Worm (Caenorhabditis elegans) whole organism, young adult: ENCODE measurements around the gene T26H5.9.
"Not testable (repeated sequence)": the region's sequence is repeated elsewhere in the genome, so short reads cannot be mapped to it uniquely, and the experiment has no call there.

ENCODE experiments used
- B0035.1 ChIP-seq: sonication (generic microtip); optimal IDR thresholded peaks from 2 replicates; lab custom pipeline; 2016; ENCODE audit warnings: missing genetic modification characterization, mild to moderate bottlenecking, missing compliant biosample characterization, missing genotype, missing genetic modification reagents
- B0261.1 ChIP-seq: sonication (generic microtip); optimal IDR thresholded peaks from 2 replicates; lab custom pipeline; 2016; ENCODE audit warnings: mild to moderate bottlenecking, missing genetic modification characterization, moderate library complexity, missing compliant biosample characterization
- B0336.3 ChIP-seq: fragments of 200-800 bp; sonication (Bioruptor generic); IDR thresholded peaks from 2 replicates; pipeline ENCODE4 v1.3.6; 2022; ENCODE audit warnings: missing genetic modification characterization, missing compliant biosample characterization
- D2030.7 ChIP-seq: fragments of 200-800 bp; sonication (Bioruptor generic); IDR thresholded peaks from 2 replicates; pipeline ENCODE4 v1.3.6; 2022; ENCODE audit warnings: missing genetic modification reagents, missing genetic modification characterization, missing compliant biosample characterization
- F55B11.4 ChIP-seq: sonication (generic microtip); optimal IDR thresholded peaks from 2 replicates; lab custom pipeline; 2016; ENCODE audit warnings: missing compliant biosample characterization, missing genetic modification characterization, borderline replicate concordance; ENCODE audit not compliant: insufficient read depth
- Y53F4B.3 ChIP-seq: fragments of 200-800 bp; sonication (Bioruptor generic); IDR thresholded peaks from 2 replicates; pipeline ENCODE4 v1.3.6; 2022; ENCODE audit warnings: missing genetic modification reagents, missing genetic modification characterization, missing compliant biosample characterization
- Y53G8AR.9 ChIP-seq: fragments of 200-800 bp; sonication (Bioruptor generic); conservative IDR thresholded peaks from 2 replicates; pipeline ENCODE4 v1.3.6; 2022; ENCODE audit warnings: missing genetic modification reagents, missing genetic modification characterization, missing compliant biosample characterization
- aptf-2 ChIP-seq: fragments of 200-800 bp; sonication (Bioruptor generic); conservative IDR thresholded peaks from 2 replicates; pipeline ENCODE4 v1.3.6; 2022; ENCODE audit warnings: missing genetic modification reagents, missing genetic modification characterization, missing compliant biosample characterization
- aptf-3 ChIP-seq: fragments of 200-800 bp; sonication (Bioruptor generic); IDR thresholded peaks from 2 replicates; pipeline ENCODE4 v1.3.6; 2022; ENCODE audit warnings: missing genetic modification characterization, missing compliant biosample characterization
- attf-3 ChIP-seq: fragments of 200-800 bp; sonication (Bioruptor generic); conservative IDR thresholded peaks from 2 replicates; pipeline ENCODE4 v1.3.6; 2022; ENCODE audit warnings: missing genetic modification reagents, missing genetic modification characterization, missing compliant biosample characterization
- bed-1 ChIP-seq: fragments of 200-800 bp; sonication (Bioruptor generic); IDR thresholded peaks from 2 replicates; pipeline ENCODE4 v1.3.6; 2022; ENCODE audit warnings: missing genetic modification reagents, missing genetic modification characterization, missing compliant biosample characterization
- bed-2 ChIP-seq: fragments of 200-800 bp; sonication (Bioruptor generic); IDR thresholded peaks from 2 replicates; pipeline ENCODE4 v1.3.6; 2022; ENCODE audit warnings: missing genetic modification reagents, missing genetic modification characterization, missing compliant biosample characterization
- cebp-2 ChIP-seq: fragments of 200-800 bp; sonication (Bioruptor generic); IDR thresholded peaks from 2 replicates; pipeline ENCODE4 v1.3.6; 2022; ENCODE audit warnings: missing genetic modification characterization, missing compliant biosample characterization
- ceh-79 ChIP-seq: sonication (generic microtip); optimal IDR thresholded peaks from 2 replicates; lab custom pipeline; 2017; ENCODE audit warnings: mild to moderate bottlenecking, missing genetic modification characterization, missing compliant biosample characterization
- ceh-91 ChIP-seq: fragments of 200-800 bp; sonication (Bioruptor generic); IDR thresholded peaks from 2 replicates; pipeline ENCODE4 v1.3.6; 2022; ENCODE audit warnings: missing genetic modification reagents, missing genetic modification characterization, missing compliant biosample characterization
- ets-4 ChIP-seq: fragments of 200-800 bp; sonication (Bioruptor generic); optimal IDR thresholded peaks from 2 replicates; lab custom pipeline; 2018; ENCODE audit warnings: mild to moderate bottlenecking, missing genetic modification characterization, missing compliant biosample characterization
- hmg-1.2 ChIP-seq: fragments of 200-800 bp; sonication (Bioruptor generic); IDR thresholded peaks from 2 replicates; pipeline ENCODE4 v1.3.6; 2022; ENCODE audit warnings: missing genetic modification reagents, missing genetic modification characterization, missing compliant biosample characterization
- hsf-1 ChIP-seq: fragments of 200-800 bp; sonication (Bioruptor generic); IDR thresholded peaks from 2 replicates; pipeline ENCODE4 v1.3.6; 2022; ENCODE audit warnings: missing genetic modification reagents, missing genetic modification characterization, missing compliant biosample characterization
- lag-1 ChIP-seq: fragments of 200-800 bp; sonication (Bioruptor generic); IDR thresholded peaks from 2 replicates; pipeline ENCODE4 v1.3.6; 2022; ENCODE audit warnings: missing genetic modification reagents, missing genetic modification characterization, missing compliant biosample characterization
- let-526 ChIP-seq: fragments of 200-800 bp; sonication (Bioruptor generic); IDR thresholded peaks from 2 replicates; pipeline ENCODE4 v1.3.6; 2022; ENCODE audit warnings: missing genetic modification reagents, missing genetic modification characterization, missing compliant biosample characterization
- lin-54 ChIP-seq: fragments of 200-800 bp; sonication (Bioruptor generic); optimal IDR thresholded peaks from 2 replicates; lab custom pipeline; 2018; ENCODE audit warnings: mild to moderate bottlenecking, missing genetic modification characterization, missing compliant biosample characterization
- mcd-1 ChIP-seq: fragments of 200-800 bp; sonication (Bioruptor generic); IDR thresholded peaks from 2 replicates; pipeline ENCODE4 v1.3.6; 2022; ENCODE audit warnings: missing genetic modification reagents, missing genetic modification characterization, missing compliant biosample characterization
- mxl-1 ChIP-seq: sonication (generic microtip); optimal IDR thresholded peaks from 2 replicates; lab custom pipeline; 2016; ENCODE audit warnings: missing genetic modification characterization, missing compliant biosample characterization
- nfya-2 ChIP-seq: fragments of 200-800 bp; sonication (Bioruptor generic); IDR thresholded peaks from 2 replicates; pipeline ENCODE4 v1.3.6; 2022; ENCODE audit warnings: missing genetic modification reagents, missing genetic modification characterization, missing compliant biosample characterization
- nhr-179 ChIP-seq: sonication (generic microtip); optimal IDR thresholded peaks from 2 replicates; lab custom pipeline; 2016; ENCODE audit warnings: mild to moderate bottlenecking, missing genetic modification characterization, missing compliant biosample characterization
- nhr-27 ChIP-seq: fragments of 200-800 bp; sonication (Bioruptor generic); optimal IDR thresholded peaks from 2 replicates; lab custom pipeline; 2018; ENCODE audit warnings: mild to moderate bottlenecking, missing genetic modification characterization, moderate library complexity, missing compliant biosample characterization
- nhr-80 ChIP-seq: sonication (generic microtip); optimal IDR thresholded peaks from 2 replicates; lab custom pipeline; 2016; ENCODE audit warnings: missing genetic modification characterization, missing compliant biosample characterization
- nhr-90 ChIP-seq: sonication (generic microtip); optimal IDR thresholded peaks from 2 replicates; lab custom pipeline; 2016; ENCODE audit warnings: missing genotype, mild to moderate bottlenecking, missing genetic modification characterization, missing compliant biosample characterization
- pbrm-1 ChIP-seq: fragments of 200-800 bp; sonication (Bioruptor generic); IDR thresholded peaks from 2 replicates; pipeline ENCODE4 v1.3.6; 2022; ENCODE audit warnings: missing genetic modification reagents, missing genetic modification characterization, missing compliant biosample characterization
- repo-1 ChIP-seq: sonication (generic microtip); optimal IDR thresholded peaks from 2 replicates; lab custom pipeline; 2017; ENCODE audit warnings: mild to moderate bottlenecking, missing genetic modification characterization, missing compliant biosample characterization
- rpc-1 ChIP-seq, 2 experiments: fragments of 150-350 bp in 1 of 2; sonication (generic microtip) in 1 of 2; optimal IDR thresholded peaks; 2 replicates each; lab custom pipeline; 2014 to 2018; ENCODE audit warnings: missing biosample characterization in 1 of 2, missing genetic modification characterization in 1 of 2, missing genetic modification reagents in 1 of 2, missing genotype in 1 of 2
- tbp1 ChIP-seq: fragments of 200-800 bp; sonication (Bioruptor generic); optimal IDR thresholded peaks from 2 replicates; lab custom pipeline; 2018; ENCODE audit warnings: mild to moderate bottlenecking, missing genetic modification characterization, missing compliant biosample characterization
- tbx-9 ChIP-seq: sonication (generic microtip); optimal IDR thresholded peaks from 2 replicates; lab custom pipeline; 2016; ENCODE audit warnings: borderline replicate concordance, missing genetic modification characterization, inconsistent platforms, missing compliant biosample characterization
- xnd-1 ChIP-seq: sonication (generic microtip); optimal IDR thresholded peaks from 2 replicates; lab custom pipeline; 2016; ENCODE audit warnings: missing genotype, missing genetic modification reagents, missing genetic modification characterization, missing compliant biosample characterization
- zfh-2 ChIP-seq: fragments of 200-800 bp; sonication (Bioruptor generic); conservative IDR thresholded peaks from 2 replicates; pipeline ENCODE4 v1.3.6; 2022; ENCODE audit warnings: missing genetic modification reagents, missing genetic modification characterization, missing compliant biosample characterization
- zim-3 ChIP-seq: sonication (generic microtip); optimal IDR thresholded peaks from 2 replicates; lab custom pipeline; 2017; ENCODE audit warnings: mild to moderate bottlenecking, missing genetic modification characterization, moderate library complexity, missing compliant biosample characterization
- ztf-25 ChIP-seq: fragments of 200-800 bp; sonication (Bioruptor generic); IDR thresholded peaks from 2 replicates; pipeline ENCODE4 v1.3.6; 2022; ENCODE audit warnings: missing genetic modification reagents, missing genetic modification characterization, missing compliant biosample characterization
- ztf-26 ChIP-seq: sonication (generic microtip); optimal IDR thresholded peaks from 2 replicates; lab custom pipeline; 2017; ENCODE audit warnings: missing genetic modification characterization, missing compliant biosample characterization
- ztf-6 ChIP-seq: fragments of 200-800 bp; sonication (Bioruptor generic); IDR thresholded peaks from 2 replicates; pipeline ENCODE4 v1.3.6; 2022; ENCODE audit warnings: missing genetic modification reagents, missing genetic modification characterization, missing compliant biosample characterization

Gene T26H5.9

ce11 chrV:15425368-15426091 is 19.2 kb upstream of the T26H5.9 start, which contains the start of gene Y36E3A.2:
TSS of gene Y36E3A.2 (plus strand) at chrV:15426041.
- peak; percentile 9 for TF ChIP-seq nhr-80 (tag; lab: Kevin White, UChicago)
- TF ChIP-seq pbrm-1 (GFP tag; lab: Robert Waterston, UW), result no peak
- TF ChIP-seq, all 124 proteins: peak for 1

ce11 chrV:15426944-15427343 is 17.8 kb upstream of the T26H5.9 start, which contains the start of gene fbxa-209:
TSS of gene fbxa-209 (minus strand) at chrV:15427044.
- TF ChIP-seq bed-2 (GFP tag; lab: Robert Waterston, UW) (no peak), Y53G8AR.9 (GFP tag; lab: Robert Waterston, UW) (no peak), nhr-179 (no peak), zim-3 (no peak), repo-1 (tag; lab: Kevin White, UChicago) (no peak), ets-4 (GFP tag; lab: Kevin White, UChicago) (no peak), ceh-79 (tag; lab: Kevin White, UChicago) (no peak), zfh-2 (GFP tag; lab: Robert Waterston, UW) (no peak), lin-54 (GFP tag; lab: Kevin White, UChicago) (no peak), pbrm-1 (GFP tag; lab: Robert Waterston, UW) (no peak), hmg-1.2 (no peak), nhr-90 (no peak), D2030.7 (GFP tag; lab: Robert Waterston, UW) (no peak), B0035.1 (no peak), tbx-9 (tag; lab: Kevin White, UChicago) (no peak), nhr-27 (no peak), mxl-1 (tag; lab: Kevin White, UChicago) (no peak), B0336.3 (GFP tag; lab: Robert Waterston, UW) (no peak), xnd-1 (tag; lab: Kevin White, UChicago) (no peak)

ce11 chrV:15429125-15429524 is 15.6 kb upstream of the T26H5.9 start:
- peak; percentile 49; the same call in 1 of the 2 replicates for TF ChIP-seq Y53F4B.3 (GFP tag; lab: Robert Waterston, UW)
- TF ChIP-seq tbp1, result peak; percentile 86
- TF ChIP-seq B0261.1 (tag; lab: Kevin White, UChicago), result peak; percentile 64
- not testable (repeated sequence) for TF ChIP-seq rpc-1 (optimal IDR thresholded peaks at IDR 0.05; lab: Kevin White, UChicago)
- peak; percentile 58 for TF ChIP-seq rpc-1 (tag; optimal IDR thresholded peaks at IDR 0.05; lab: Kevin White, UChicago)
- TF ChIP-seq let-526 (GFP tag; lab: Robert Waterston, UW), result 0 out of 2 replicates have a peak, but pooled peaks have one; percentile 13
- TF ChIP-seq cebp-2 (GFP tag; lab: Robert Waterston, UW), result peak; percentile 76; the same call in 1 of the 2 replicates
- TF ChIP-seq aptf-3 (GFP tag; lab: Robert Waterston, UW), result 0 out of 2 replicates have a peak, but pooled peaks have one; percentile 56
- TF ChIP-seq ztf-25 (GFP tag; lab: Robert Waterston, UW), result peak; percentile 87; the same call in 1 of the 2 replicates
- peak; percentile 68; the same call in 1 of the 2 replicates for TF ChIP-seq hsf-1 (GFP tag; lab: Robert Waterston, UW)

ce11 chrV:15431322-15432052 is 13.2 kb upstream of the T26H5.9 start:
- TF ChIP-seq ztf-26 (tag; lab: Kevin White, UChicago), result no peak
- TF ChIP-seq bed-1 (GFP tag; lab: Robert Waterston, UW), result 0 out of 2 replicates have a peak, but pooled peaks have one; percentile 12
- TF ChIP-seq ztf-6 (GFP tag; lab: Robert Waterston, UW), result peak; percentile 63; the same call in 1 of the 2 replicates
- 0 out of 2 replicates have a peak, but pooled peaks have one; percentile 14 for TF ChIP-seq attf-3
- TF ChIP-seq F55B11.4 (tag; lab: Kevin White, UChicago), result peak; percentile 20
- no peak for TF ChIP-seq mcd-1 (GFP tag; lab: Robert Waterston, UW)
- 0 out of 2 replicates have a peak, but pooled peaks have one; percentile 61 for TF ChIP-seq aptf-2
- 0 out of 2 replicates have a peak, but pooled peaks have one; percentile 35 for TF ChIP-seq nfya-2 (GFP tag; lab: Robert Waterston, UW)
- TF ChIP-seq ceh-91 (GFP tag; lab: Robert Waterston, UW), result no peak
- no peak for TF ChIP-seq hmg-1.2
- 0 out of 2 replicates have a peak, but pooled peaks have one; percentile 66 for TF ChIP-seq lag-1 (GFP tag; lab: Robert Waterston, UW)
